Fruit fly (Drosophila melanogaster) whole organism, embryonic: ENCODE measurements around the gene Tengl1.

Source experiments
- CG10431 ChIP-seq: fragments of 200-800 bp; sonication (Bioruptor generic); optimal IDR thresholded peaks from 3 replicates; lab custom pipeline; 2018; ENCODE audit warnings: missing biosample characterization, mild to moderate bottlenecking, missing genetic modification characterization
- CG10462 ChIP-seq: fragments of 200-800 bp; sonication (Bioruptor generic); optimal IDR thresholded peaks from 2 replicates; lab custom pipeline; 2016; ENCODE audit warnings: missing biosample characterization, missing genetic modification characterization
- CG11093 ChIP-seq: fragments of 200-800 bp; sonication (Bioruptor generic); IDR thresholded peaks from 3 replicates; pipeline ENCODE4 v1.3.6; 2022; ENCODE audit warnings: missing biosample characterization, missing genetic modification characterization
- CG11247 ChIP-seq: fragments of 200-800 bp; sonication (Bioruptor generic); IDR thresholded peaks from 2 replicates; pipeline ENCODE4 v1.3.6; 2022; ENCODE audit warnings: missing biosample characterization, missing genetic modification characterization
- CG11696 ChIP-seq: fragments of 200-800 bp; sonication (Bioruptor generic); IDR thresholded peaks from 2 replicates; pipeline ENCODE4 v1.3.6; 2022; ENCODE audit warnings: missing biosample characterization, missing genetic modification characterization
- CG15601 ChIP-seq: fragments of 200-800 bp; sonication (Bioruptor generic); optimal IDR thresholded peaks from 3 replicates; lab custom pipeline; 2019; ENCODE audit warnings: missing biosample characterization, mild to moderate bottlenecking, missing genetic modification characterization, moderate library complexity
- CG1603 ChIP-seq: fragments of 200-800 bp; sonication (Bioruptor generic); optimal IDR thresholded peaks from 2 replicates; lab custom pipeline; 2019; ENCODE audit warnings: missing biosample characterization, mild to moderate bottlenecking, missing genetic modification characterization, moderate library complexity
- CG16863 ChIP-seq: fragments of 200-800 bp; sonication (Bioruptor generic); optimal IDR thresholded peaks from 3 replicates; lab custom pipeline; 2016; ENCODE audit warnings: missing biosample characterization, missing genetic modification characterization
- CG17186 ChIP-seq: fragments of 200-800 bp; sonication (Bioruptor generic); optimal IDR thresholded peaks from 3 replicates; lab custom pipeline; 2017; ENCODE audit warnings: missing biosample characterization, missing genetic modification reagents, missing genetic modification characterization
- CG30403 ChIP-seq: fragments of 200-800 bp; sonication (Bioruptor generic); optimal IDR thresholded peaks from 3 replicates; lab custom pipeline; 2016; ENCODE audit warnings: missing biosample characterization, missing genetic modification characterization
- CG4328 ChIP-seq: fragments of 200-800 bp; sonication (Bioruptor generic); optimal IDR thresholded peaks from 3 replicates; lab custom pipeline; 2017; ENCODE audit warnings: missing biosample characterization, missing genetic modification reagents, missing genetic modification characterization
- CG5180 ChIP-seq: fragments of 200-800 bp; sonication (Bioruptor generic); optimal IDR thresholded peaks from 3 replicates; lab custom pipeline; 2017; ENCODE audit warnings: missing biosample characterization, missing genetic modification characterization, mild to moderate bottlenecking, moderate library complexity, missing genetic modification reagents
- CG5953 ChIP-seq: fragments of 200-800 bp; sonication (Bioruptor generic); IDR thresholded peaks from 2 replicates; pipeline ENCODE4 v1.3.6; 2022; ENCODE audit warnings: missing biosample characterization, missing genetic modification characterization
- CG8924 ChIP-seq: fragments of 200-800 bp; optimal IDR thresholded peaks from 3 replicates; lab custom pipeline; 2019; ENCODE audit warnings: missing biosample characterization, mild to moderate bottlenecking, missing genetic modification characterization, moderate library complexity
- Chrac-16 ChIP-seq: fragments of 200-800 bp; sonication (Bioruptor generic); optimal IDR thresholded peaks from 3 replicates; lab custom pipeline; 2016; ENCODE audit warnings: missing biosample characterization, missing genetic modification characterization
- D19B ChIP-seq: fragments of 200-800 bp; sonication (Bioruptor generic); optimal IDR thresholded peaks from 2 replicates; lab custom pipeline; 2017; ENCODE audit warnings: missing biosample characterization, mild to moderate bottlenecking, missing genetic modification characterization
- Doc2 ChIP-seq: fragments of 200-800 bp; sonication (Bioruptor generic); IDR thresholded peaks from 2 replicates; pipeline ENCODE4 v1.3.6; 2022; ENCODE audit warnings: missing biosample characterization, missing genetic modification characterization
- E2f2 ChIP-seq: fragments of 200-800 bp; sonication (Bioruptor generic); IDR thresholded peaks from 2 replicates; pipeline ENCODE4 v1.3.6; 2022; ENCODE audit warnings: missing biosample characterization, missing genetic modification characterization
- Fer3 ChIP-seq: fragments of 200-800 bp; sonication (Bioruptor generic); optimal IDR thresholded peaks from 2 replicates; lab custom pipeline; 2018; ENCODE audit warnings: missing biosample characterization, mild to moderate bottlenecking, missing genetic modification characterization, moderate library complexity
- GATAe ChIP-seq: fragments of 200-800 bp; sonication (Bioruptor generic); conservative IDR thresholded peaks from 2 replicates; pipeline ENCODE4 v1.3.6; 2022; ENCODE audit warnings: missing biosample characterization, missing genetic modification characterization
- H2.0 ChIP-seq: fragments of 200-800 bp; sonication (Bioruptor generic); IDR thresholded peaks from 2 replicates; pipeline ENCODE4 v1.3.6; 2022; ENCODE audit warnings: missing biosample characterization, missing genetic modification characterization
- HLH54F ChIP-seq: fragments of 200-800 bp; sonication (Bioruptor generic); optimal IDR thresholded peaks from 3 replicates; lab custom pipeline; 2016; ENCODE audit warnings: missing biosample characterization, missing genetic modification characterization
- HLHmδ ChIP-seq: fragments of 200-800 bp; sonication (Bioruptor generic); optimal IDR thresholded peaks from 2 replicates; lab custom pipeline; 2018; ENCODE audit warnings: missing biosample characterization, mild to moderate bottlenecking, missing genetic modification characterization, moderate library complexity
- MTF-1 ChIP-seq: fragments of 200-800 bp; sonication (Bioruptor generic); optimal IDR thresholded peaks from 2 replicates; lab custom pipeline; 2018; ENCODE audit warnings: missing biosample characterization, mild to moderate bottlenecking, missing genetic modification characterization, borderline replicate concordance
- NC2β ChIP-seq: fragments of 200-800 bp; sonication (Bioruptor generic); optimal IDR thresholded peaks from 2 replicates; lab custom pipeline; 2016; ENCODE audit warnings: missing biosample characterization, missing genetic modification characterization
- Rfx ChIP-seq: fragments of 200-800 bp; sonication (Bioruptor generic); IDR thresholded peaks from 2 replicates; pipeline ENCODE4 v1.3.6; 2022; ENCODE audit warnings: missing biosample characterization, missing genetic modification characterization
- Six4 ChIP-seq: fragments of 200-800 bp; sonication (Bioruptor generic); optimal IDR thresholded peaks from 2 replicates; lab custom pipeline; 2016; ENCODE audit warnings: missing biosample characterization, missing genetic modification characterization
- Xrp1 ChIP-seq: fragments of 200-800 bp; sonication (Bioruptor generic); IDR thresholded peaks from 2 replicates; pipeline ENCODE4 v1.3.6; 2022; ENCODE audit warnings: missing biosample characterization, missing genetic modification characterization
- az2 ChIP-seq: fragments of 200-800 bp; sonication (Bioruptor generic); optimal IDR thresholded peaks from 3 replicates; lab custom pipeline; 2016; ENCODE audit warnings: missing biosample characterization, missing genetic modification characterization
- cad ChIP-seq: fragments of >200 bp; optimal IDR thresholded peaks from 2 replicates; lab custom pipeline; 2017; ENCODE audit warnings: missing biosample characterization, missing genetic modification characterization
- cas ChIP-seq: fragments of 200-800 bp; sonication (Bioruptor generic); IDR thresholded peaks from 2 replicates; pipeline ENCODE4 v1.3.6; 2022; ENCODE audit warnings: missing biosample characterization, missing genetic modification characterization
- chn ChIP-seq: fragments of 200-800 bp; sonication (Bioruptor generic); optimal IDR thresholded peaks from 2 replicates; lab custom pipeline; 2016; ENCODE audit warnings: missing biosample characterization, missing genetic modification characterization
- danr ChIP-seq: fragments of 200-800 bp; sonication (Bioruptor generic); IDR thresholded peaks from 2 replicates; pipeline ENCODE4 v1.3.6; 2022; ENCODE audit warnings: missing biosample characterization, missing genetic modification characterization
- disco-r ChIP-seq: fragments of 200-800 bp; sonication (Bioruptor generic); optimal IDR thresholded peaks from 2 replicates; lab custom pipeline; 2016; ENCODE audit warnings: missing biosample characterization, missing genetic modification characterization
- fd3F ChIP-seq: fragments of 200-800 bp; sonication (Bioruptor generic); optimal IDR thresholded peaks from 2 replicates; lab custom pipeline; 2018; ENCODE audit warnings: missing biosample characterization, mild to moderate bottlenecking, missing genetic modification characterization, moderate library complexity
- gem ChIP-seq: fragments of 200-800 bp; sonication (Bioruptor generic); optimal IDR thresholded peaks from 2 replicates; lab custom pipeline; 2019; ENCODE audit warnings: missing biosample characterization, mild to moderate bottlenecking, missing genetic modification characterization, moderate library complexity
- grn ChIP-seq: fragments of 200-800 bp; sonication (Bioruptor generic); optimal IDR thresholded peaks from 3 replicates; lab custom pipeline; 2017; ENCODE audit warnings: missing biosample characterization, missing genetic modification characterization
- gro ChIP-seq: fragments of 200-800 bp; sonication (Bioruptor generic); optimal IDR thresholded peaks from 2 replicates; lab custom pipeline; 2016; ENCODE audit warnings: missing biosample characterization, missing genetic modification characterization
- jing ChIP-seq: fragments of 200-800 bp; sonication (Bioruptor generic); optimal IDR thresholded peaks from 2 replicates; lab custom pipeline; 2018; ENCODE audit warnings: missing biosample characterization, mild to moderate bottlenecking, missing genetic modification characterization
- ken ChIP-seq: fragments of 200-800 bp; sonication (Bioruptor generic); IDR thresholded peaks from 3 replicates; pipeline ENCODE4 v1.3.6; 2022; ENCODE audit warnings: missing biosample characterization, missing genetic modification characterization
- nerfin-2 ChIP-seq: fragments of 200-800 bp; sonication (Bioruptor generic); IDR thresholded peaks from 2 replicates; pipeline ENCODE4 v1.3.6; 2022; ENCODE audit warnings: missing biosample characterization, missing genetic modification characterization; ENCODE audit not compliant: partially characterized antibody
- oc ChIP-seq: fragments of 200-800 bp; sonication (Bioruptor generic); optimal IDR thresholded peaks from 2 replicates; lab custom pipeline; 2018; ENCODE audit warnings: missing biosample characterization, mild to moderate bottlenecking, missing genetic modification characterization, moderate library complexity
- org-1 ChIP-seq: fragments of 200-800 bp; sonication (Bioruptor generic); optimal IDR thresholded peaks from 2 replicates; lab custom pipeline; 2017; ENCODE audit warnings: missing biosample characterization, missing genetic modification characterization
- pb ChIP-seq: fragments of 200-800 bp; sonication (Bioruptor generic); optimal IDR thresholded peaks from 3 replicates; lab custom pipeline; 2016; ENCODE audit warnings: missing biosample characterization, missing genetic modification characterization
- pnt ChIP-seq: fragments of 200-800 bp; sonication (Bioruptor generic); optimal IDR thresholded peaks from 3 replicates; lab custom pipeline; 2016; ENCODE audit warnings: missing biosample characterization, missing genetic modification characterization
- psq ChIP-seq: fragments of 200-800 bp; sonication (Bioruptor generic); optimal IDR thresholded peaks from 2 replicates; lab custom pipeline; 2017; ENCODE audit warnings: missing biosample characterization, missing genetic modification characterization
- shn ChIP-seq: fragments of 200-800 bp; sonication (Bioruptor generic); optimal IDR thresholded peaks from 3 replicates; lab custom pipeline; 2016; ENCODE audit warnings: missing biosample characterization, missing genetic modification characterization
- sob ChIP-seq: fragments of 200-800 bp; sonication (Bioruptor generic); IDR thresholded peaks from 2 replicates; pipeline ENCODE4 v1.3.6; 2022; ENCODE audit warnings: missing biosample characterization, missing genetic modification characterization
- tgo ChIP-seq: fragments of 200-800 bp; sonication (Bioruptor generic); IDR thresholded peaks from 3 replicates; pipeline ENCODE4 v1.3.6; 2022; ENCODE audit warnings: missing biosample characterization, missing genetic modification characterization
- tin ChIP-seq: fragments of 200-800 bp; sonication (Bioruptor generic); optimal IDR thresholded peaks from 3 replicates; lab custom pipeline; 2016; ENCODE audit warnings: missing biosample characterization, missing genetic modification characterization
- tna ChIP-seq: fragments of 200-800 bp; sonication (Bioruptor generic); IDR thresholded peaks from 2 replicates; pipeline ENCODE4 v1.3.6; 2022; ENCODE audit warnings: missing biosample characterization, missing genetic modification characterization; ENCODE audit not compliant: partially characterized antibody
- tup ChIP-seq: fragments of 200-800 bp; sonication (Bioruptor generic); optimal IDR thresholded peaks from 2 replicates; lab custom pipeline; 2016; ENCODE audit warnings: missing biosample characterization, mild to moderate bottlenecking, missing genetic modification characterization, moderate library complexity
- vfl ChIP-seq: fragments of 200-800 bp; sonication (Bioruptor generic); optimal IDR thresholded peaks from 2 replicates; lab custom pipeline; 2016; ENCODE audit warnings: missing biosample characterization, missing genetic modification characterization

Gene Tengl1

DNA sequence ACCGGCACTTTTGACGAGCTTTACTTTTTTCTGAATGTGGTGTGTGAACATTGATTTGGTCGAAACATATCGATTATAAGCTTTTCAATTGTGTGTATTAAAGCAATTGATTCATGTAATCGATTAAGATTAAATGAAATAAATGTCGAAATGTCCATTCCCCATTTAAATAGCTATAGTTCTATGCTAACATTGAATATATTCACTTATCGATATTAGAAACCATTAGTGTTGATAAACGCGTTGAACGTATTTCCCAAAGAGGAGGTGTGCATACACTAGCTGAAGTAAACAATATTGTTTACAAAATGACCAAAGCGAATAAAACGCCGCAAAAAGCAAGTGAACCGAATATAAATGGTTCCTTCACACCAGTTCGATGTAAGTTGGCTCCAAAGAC lies 26.4 kb downstream of the Tengl1 start, which contains the start of the genes Uch and CG34174 (continued):
- no peak for TF ChIP-seq D19B (GFP tag; lab: Kevin White, UChicago)
- TF ChIP-seq CG11696 = no peak
- no peak for TF ChIP-seq Rfx
- TF ChIP-seq HLHmδ (GFP tag; lab: Kevin White, UChicago) = no peak
- TF ChIP-seq CG16863 (GFP tag; lab: Kevin White, UChicago) = no peak
- no peak for TF ChIP-seq NC2β
- no peak for TF ChIP-seq cad (GFP tag; lab: Kevin White, UChicago)
- TF ChIP-seq disco-r = no peak
- TF ChIP-seq tin = peak; percentile 7
- TF ChIP-seq chn (GFP tag; lab: Kevin White, UChicago) = no peak
- TF ChIP-seq H2.0 = no peak
- no peak for TF ChIP-seq CG4328 (GFP tag; lab: Kevin White, UChicago)
- no peak for TF ChIP-seq CG8924
- TF ChIP-seq tna = no peak
- no peak for TF ChIP-seq tup (GFP tag; lab: Kevin White, UChicago)
- no peak for TF ChIP-seq cas
- TF ChIP-seq GATAe (GFP tag; lab: Robert Waterston, UW) = no peak
- TF ChIP-seq fd3F (GFP tag; lab: Kevin White, UChicago) = no peak
- no peak for TF ChIP-seq ken (GFP tag; lab: Robert Waterston, UW)
- no peak for TF ChIP-seq Fer3 (tag; lab: Kevin White, UChicago)
- TF ChIP-seq danr (GFP tag; lab: Robert Waterston, UW) = no peak
- peak; percentile 24 for TF ChIP-seq CG17186 (GFP tag; lab: Kevin White, UChicago)
- TF ChIP-seq CG5953 = no peak
- TF ChIP-seq vfl (GFP tag; lab: Kevin White, UChicago) = no peak
- no peak for TF ChIP-seq gem (tag; lab: Kevin White, UChicago)
- no peak for TF ChIP-seq grn (GFP tag; lab: Kevin White, UChicago)
- TF ChIP-seq Chrac-16 (GFP tag; lab: Kevin White, UChicago) = peak; percentile 5
- no peak for TF ChIP-seq shn
- no peak; the same call in 1 of the 2 replicates for TF ChIP-seq nerfin-2 (GFP tag; lab: Robert Waterston, UW)
- peak; percentile 9 for TF ChIP-seq gro (GFP tag; lab: Kevin White, UChicago)
- no peak for TF ChIP-seq psq
- no peak for TF ChIP-seq CG11247 (GFP tag; lab: Robert Waterston, UW)
- TF ChIP-seq org-1 (GFP tag; lab: Kevin White, UChicago) = no peak
- peak; percentile 36 for TF ChIP-seq CG1603 (tag; lab: Kevin White, UChicago)
- TF ChIP-seq HLH54F (GFP tag; lab: Kevin White, UChicago) = no peak
- peak; percentile 21 for TF ChIP-seq CG30403
- no peak for TF ChIP-seq Doc2 (GFP tag; lab: Robert Waterston, UW)
- TF ChIP-seq E2f2 (GFP tag; lab: Robert Waterston, UW) = peak; percentile 18; the same call in 1 of the 2 replicates
- TF ChIP-seq tgo (GFP tag; lab: Robert Waterston, UW) = no peak
- TF ChIP-seq CG10462 (GFP tag; lab: Kevin White, UChicago) = no peak
- no peak for TF ChIP-seq sob
- no peak for TF ChIP-seq pb (GFP tag; lab: Kevin White, UChicago)
- TF ChIP-seq MTF-1 (GFP tag; lab: Kevin White, UChicago) = no peak
- no peak for TF ChIP-seq Six4 (GFP tag; lab: Kevin White, UChicago)
- no peak for TF ChIP-seq jing (GFP tag; lab: Kevin White, UChicago)
- TF ChIP-seq Xrp1 = no peak
- no peak for TF ChIP-seq CG10431 (GFP tag; lab: Kevin White, UChicago)
- TF ChIP-seq CG11093 (GFP tag; lab: Robert Waterston, UW) = no peak
- no peak for TF ChIP-seq CG5180 (GFP tag; lab: Kevin White, UChicago)
- TF ChIP-seq pnt = no peak
- TF ChIP-seq CG15601 (tag; lab: Kevin White, UChicago) = peak; percentile 42
- no peak for TF ChIP-seq az2 (GFP tag; lab: Kevin White, UChicago)
- TF ChIP-seq oc (tag; lab: Kevin White, UChicago) = no peak
